Worm (Caenorhabditis elegans) whole organism, young adult: Measurements from ENCODE around the gene F42H10.2.

Experiments used
- B0035.1 ChIP-seq: sonication (generic microtip); optimal IDR thresholded peaks from 2 replicates; lab custom pipeline; 2016; ENCODE audit warnings: missing genetic modification characterization, mild to moderate bottlenecking, missing compliant biosample characterization, missing genotype, missing genetic modification reagents
- C17E4.6 ChIP-seq: fragments of 200-800 bp; sonication (Bioruptor generic); IDR thresholded peaks from 2 replicates; pipeline ENCODE4 v1.3.6; 2022; ENCODE audit warnings: missing genetic modification reagents, missing genetic modification characterization, missing compliant biosample characterization
- Y53G8AR.9 ChIP-seq: fragments of 200-800 bp; sonication (Bioruptor generic); conservative IDR thresholded peaks from 2 replicates; pipeline ENCODE4 v1.3.6; 2022; ENCODE audit warnings: missing genetic modification reagents, missing genetic modification characterization, missing compliant biosample characterization
- Y95B8A.8 ChIP-seq: fragments of 200-800 bp; sonication (Bioruptor generic); IDR thresholded peaks from 2 replicates; pipeline ENCODE4 v1.3.6; 2022; ENCODE audit warnings: missing genetic modification reagents, missing genetic modification characterization, missing compliant biosample characterization
- attf-6 ChIP-seq: fragments of 200-800 bp; sonication (Bioruptor generic); IDR thresholded peaks from 2 replicates; pipeline ENCODE4 v1.3.6; 2022; ENCODE audit warnings: missing genetic modification reagents, missing genetic modification characterization, missing compliant biosample characterization
- cebp-1 ChIP-seq, 2 experiments: fragments of 200-800 bp in 1 of 2; sonication (Bioruptor generic) in 1 of 2; sonication (generic microtip) in 1 of 2; IDR thresholded peaks in 1 of 2; optimal IDR thresholded peaks in 1 of 2; 2 replicates each; pipeline versions ENCODE4 v1.3.6 to Lab custom; 2017 to 2022; ENCODE audit warnings: missing compliant biosample characterization in 2 of 2, missing genetic modification characterization in 2 of 2, mild to moderate bottlenecking in 1 of 2, missing genetic modification reagents in 1 of 2, moderate library complexity in 1 of 2
- ceh-40 ChIP-seq: fragments of 200-800 bp; sonication (Bioruptor generic); IDR thresholded peaks from 2 replicates; pipeline ENCODE4 v1.3.6; 2022; ENCODE audit warnings: missing genetic modification characterization, missing compliant biosample characterization
- dox-1 ChIP-seq: fragments of 200-800 bp; sonication (Bioruptor generic); IDR thresholded peaks from 2 replicates; pipeline ENCODE4 v1.3.6; 2022; ENCODE audit warnings: missing genetic modification reagents, missing genetic modification characterization, missing compliant biosample characterization
- egl-44 ChIP-seq: fragments of 200-800 bp; sonication (Bioruptor generic); IDR thresholded peaks from 2 replicates; pipeline ENCODE4 v1.3.6; 2022; ENCODE audit warnings: missing genetic modification reagents, missing genetic modification characterization, missing compliant biosample characterization
- ekl-4 ChIP-seq: fragments of 200-800 bp; sonication (Bioruptor generic); IDR thresholded peaks from 2 replicates; pipeline ENCODE4 v1.3.6; 2022; ENCODE audit warnings: missing genetic modification reagents, missing genetic modification characterization, missing compliant biosample characterization
- ets-4 ChIP-seq: fragments of 200-800 bp; sonication (Bioruptor generic); optimal IDR thresholded peaks from 2 replicates; lab custom pipeline; 2018; ENCODE audit warnings: mild to moderate bottlenecking, missing genetic modification characterization, missing compliant biosample characterization
- him-1 ChIP-seq: sonication (generic microtip); optimal IDR thresholded peaks from 2 replicates; lab custom pipeline; 2016; ENCODE audit warnings: missing genotype, missing genetic modification reagents, missing genetic modification characterization, missing compliant biosample characterization
- hlh-26 ChIP-seq: fragments of 200-800 bp; sonication (Bioruptor generic); conservative IDR thresholded peaks from 2 replicates; pipeline ENCODE4 v1.3.6; 2022; ENCODE audit warnings: missing genetic modification reagents, missing genetic modification characterization, missing compliant biosample characterization
- hmg-1.2 ChIP-seq: fragments of 200-800 bp; sonication (Bioruptor generic); IDR thresholded peaks from 2 replicates; pipeline ENCODE4 v1.3.6; 2022; ENCODE audit warnings: missing genetic modification reagents, missing genetic modification characterization, missing compliant biosample characterization
- hmg-20 ChIP-seq: fragments of 200-800 bp; sonication (Bioruptor generic); IDR thresholded peaks from 2 replicates; pipeline ENCODE4 v1.3.6; 2022; ENCODE audit warnings: missing genetic modification reagents, missing genetic modification characterization, missing compliant biosample characterization
- let-526 ChIP-seq: fragments of 200-800 bp; sonication (Bioruptor generic); IDR thresholded peaks from 2 replicates; pipeline ENCODE4 v1.3.6; 2022; ENCODE audit warnings: missing genetic modification reagents, missing genetic modification characterization, missing compliant biosample characterization
- let-607 ChIP-seq, 2 experiments: fragments of 200-800 bp in 1 of 2; sonication (Bioruptor generic) in 1 of 2; sonication (generic microtip) in 1 of 2; optimal IDR thresholded peaks; 2 replicates each; lab custom pipeline; 2016 to 2018; ENCODE audit warnings: mild to moderate bottlenecking in 2 of 2, missing compliant biosample characterization in 2 of 2, missing genetic modification characterization in 2 of 2, moderate library complexity in 2 of 2, missing genotype in 1 of 2
- lin-26 ChIP-seq: fragments of 200-800 bp; sonication (Bioruptor generic); IDR thresholded peaks from 2 replicates; pipeline ENCODE4 v1.3.6; 2022; ENCODE audit warnings: missing genetic modification reagents, missing genetic modification characterization, missing compliant biosample characterization
- lsl-1 ChIP-seq: fragments of 200-800 bp; sonication (Bioruptor generic); optimal IDR thresholded peaks from 2 replicates; lab custom pipeline; 2018; ENCODE audit warnings: mild to moderate bottlenecking, missing genetic modification characterization, moderate library complexity, missing compliant biosample characterization
- madf-6 ChIP-seq: fragments of 200-800 bp; sonication (Bioruptor generic); IDR thresholded peaks from 2 replicates; pipeline ENCODE4 v1.3.6; 2022; ENCODE audit warnings: missing genetic modification reagents, missing genetic modification characterization, missing compliant biosample characterization
- madf-8 ChIP-seq: fragments of 200-800 bp; sonication (Bioruptor generic); conservative IDR thresholded peaks from 2 replicates; pipeline ENCODE4 v1.3.6; 2022; ENCODE audit warnings: missing genetic modification reagents, missing genetic modification characterization, missing compliant biosample characterization
- mcd-1 ChIP-seq: fragments of 200-800 bp; sonication (Bioruptor generic); IDR thresholded peaks from 2 replicates; pipeline ENCODE4 v1.3.6; 2022; ENCODE audit warnings: missing genetic modification reagents, missing genetic modification characterization, missing compliant biosample characterization
- mxl-1 ChIP-seq: sonication (generic microtip); optimal IDR thresholded peaks from 2 replicates; lab custom pipeline; 2016; ENCODE audit warnings: missing genetic modification characterization, missing compliant biosample characterization
- pbrm-1 ChIP-seq: fragments of 200-800 bp; sonication (Bioruptor generic); IDR thresholded peaks from 2 replicates; pipeline ENCODE4 v1.3.6; 2022; ENCODE audit warnings: missing genetic modification reagents, missing genetic modification characterization, missing compliant biosample characterization
- pha-4 ChIP-seq: fragments of 150-350 bp; sonication (generic microtip); optimal IDR thresholded peaks from 2 replicates; lab custom pipeline; 2014; ENCODE audit warnings: missing biosample characterization, missing genetic modification reagents, missing genetic modification characterization
- rec-8 ChIP-seq, 2 experiments: sonication (generic microtip); optimal IDR thresholded peaks; 2 replicates each; lab custom pipeline; 2016; ENCODE audit warnings: mild to moderate bottlenecking in 2 of 2, missing genetic modification characterization in 2 of 2, missing genetic modification reagents in 2 of 2, missing genotype in 2 of 2, missing biosample characterization in 1 of 2, missing compliant biosample characterization in 1 of 2, moderate library complexity in 1 of 2
- sea-2 ChIP-seq: fragments of 200-800 bp; sonication (Bioruptor generic); IDR thresholded peaks from 2 replicates; pipeline ENCODE4 v1.3.6; 2022; ENCODE audit warnings: missing genetic modification characterization, missing compliant biosample characterization
- snpc-1.3 ChIP-seq: sonication (generic microtip); optimal IDR thresholded peaks from 2 replicates; lab custom pipeline; 2017; ENCODE audit warnings: missing genetic modification characterization, mild to moderate bottlenecking, missing compliant biosample characterization, antibody characterized with exemption, moderate library complexity, missing genotype, missing genetic modification reagents; ENCODE audit not compliant: insufficient read depth
- snpc-3.4 ChIP-seq: sonication (generic microtip); optimal IDR thresholded peaks from 2 replicates; lab custom pipeline; 2017; ENCODE audit warnings: missing genetic modification characterization, mild to moderate bottlenecking, missing compliant biosample characterization, antibody characterized with exemption, moderate library complexity, missing genotype, missing genetic modification reagents
- snpc-4 ChIP-seq, 5 experiments: fragments of 150-350 bp in 1 of 5; sonication (generic microtip) in 4 of 5; optimal IDR thresholded peaks; 2 replicates each; lab custom pipeline; 2014 to 2018; ENCODE audit warnings: missing genetic modification characterization in 5 of 5, missing biosample characterization in 3 of 5, antibody characterized with exemption in 2 of 5, mild to moderate bottlenecking in 2 of 5, missing compliant biosample characterization in 2 of 5, missing genotype in 2 of 5, moderate library complexity in 2 of 5, missing genetic modification reagents in 1 of 5
- sptf-2 ChIP-seq: fragments of 200-800 bp; sonication (Bioruptor generic); optimal IDR thresholded peaks from 2 replicates; lab custom pipeline; 2018; ENCODE audit warnings: mild to moderate bottlenecking, missing genetic modification characterization, missing compliant biosample characterization
- ztf-18 ChIP-seq: sonication (generic microtip); optimal IDR thresholded peaks from 2 replicates; lab custom pipeline; 2016; ENCODE audit warnings: missing genotype, mild to moderate bottlenecking, missing genetic modification characterization, missing compliant biosample characterization
- ztf-25 ChIP-seq: fragments of 200-800 bp; sonication (Bioruptor generic); IDR thresholded peaks from 2 replicates; pipeline ENCODE4 v1.3.6; 2022; ENCODE audit warnings: missing genetic modification reagents, missing genetic modification characterization, missing compliant biosample characterization

Gene F42H10.2

DNA sequence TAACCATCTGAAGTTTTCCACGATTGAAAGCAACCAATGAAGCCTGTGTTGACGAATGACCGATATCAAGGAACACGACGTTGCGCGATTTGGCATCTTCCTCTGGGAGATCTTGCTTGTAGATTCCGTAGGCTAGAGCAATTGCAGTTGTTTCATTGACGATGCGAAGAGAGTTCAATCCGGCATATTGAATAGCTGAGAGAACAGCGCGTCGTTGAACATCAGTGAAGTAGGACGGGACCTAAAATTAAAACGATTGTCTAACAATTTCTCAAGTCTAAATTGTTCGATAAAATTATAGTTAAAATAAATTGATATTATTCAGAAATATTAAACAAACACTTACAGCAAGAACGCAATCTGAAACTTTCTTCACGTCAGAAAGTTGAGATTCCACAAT is 44.4 kb upstream of the F42H10.2 start (continued):
- TF ChIP-seq Y53G8AR.9 (GFP tag; lab: Robert Waterston, UW) (peak; percentile 70), ztf-25 (GFP tag; lab: Robert Waterston, UW) (no peak), madf-6 (0 out of 2 replicates have a peak, but pooled peaks have one; percentile 51), Y95B8A.8 (no peak), dox-1 (no peak), egl-44 (0 out of 2 replicates have a peak, but pooled peaks have one; percentile 18), him-1 (tag; lab: Kevin White, UChicago) (no peak), mxl-1 (tag; lab: Kevin White, UChicago) (no peak), pbrm-1 (GFP tag; lab: Robert Waterston, UW) (no peak), lsl-1 (no peak), attf-6 (GFP tag; lab: Robert Waterston, UW) (no peak), let-526 (GFP tag; lab: Robert Waterston, UW) (no peak)

DNA sequence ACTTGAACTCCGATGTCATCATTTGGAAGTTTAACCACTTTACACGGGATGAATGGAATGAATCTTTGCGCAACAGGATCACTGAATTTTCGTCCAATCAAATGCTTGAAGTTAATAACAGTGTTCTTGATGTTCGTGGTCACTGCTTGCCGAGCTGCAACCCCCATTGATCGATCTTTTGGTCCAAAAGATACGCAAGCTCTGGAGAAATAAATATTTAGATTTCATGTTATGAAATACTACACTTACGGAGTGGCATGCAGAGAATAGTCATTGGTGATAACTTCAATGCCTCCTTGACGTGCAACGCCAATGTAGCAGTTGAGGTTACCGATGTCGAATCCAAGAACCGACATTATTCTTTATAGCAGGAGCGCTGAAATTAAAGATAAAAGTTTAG is 43.9 kb upstream of the F42H10.2 start, which contains the start of gene hsp-110:
hsp-110 (minus strand) TSS at position 376 of the 400 bp plus-strand sequence.
- TF ChIP-seq rec-8 (tag; optimal IDR thresholded peaks at IDR 0.05; lab: Kevin White, UChicago): no peak
- TF ChIP-seq sea-2 (GFP tag; lab: Robert Waterston, UW): no peak
- TF ChIP-seq hmg-20: no peak
- TF ChIP-seq cebp-1 (GFP tag; IDR thresholded peaks at IDR 0.05; lab: Robert Waterston, UW): no peak
- TF ChIP-seq cebp-1 (tag; optimal IDR thresholded peaks at IDR 0.05; lab: Kevin White, UChicago): no peak
- TF ChIP-seq snpc-3.4: no peak
- TF ChIP-seq ets-4 (GFP tag; lab: Kevin White, UChicago): no peak
- no peak for TF ChIP-seq snpc-4 (GFP tag; optimal IDR thresholded peaks at IDR 0.05; lab: Kevin White, UChicago)
- TF ChIP-seq snpc-4 (tag; optimal IDR thresholded peaks at IDR 0.05; lab: Kevin White, UChicago): peak in 1 of 4 experiments; percentile 18
- peak; percentile 82; the same call in 1 of the 2 replicates for TF ChIP-seq dox-1
- no peak for TF ChIP-seq madf-8 (GFP tag; lab: Robert Waterston, UW)
- TF ChIP-seq ztf-25 (GFP tag; lab: Robert Waterston, UW): peak; percentile 18; the same call in 1 of the 2 replicates
- no peak for TF ChIP-seq hlh-26 (GFP tag; lab: Robert Waterston, UW)
- peak; percentile 24 for TF ChIP-seq ztf-18 (tag; lab: Kevin White, UChicago)
- peak; percentile 75 for TF ChIP-seq sptf-2 (GFP tag; lab: Kevin White, UChicago)
- no peak for TF ChIP-seq C17E4.6 (GFP tag; lab: Robert Waterston, UW)
- no peak for TF ChIP-seq B0035.1 (tag; lab: Kevin White, UChicago)
- 0 out of 2 replicates have a peak, but pooled peaks have one; percentile 12 for TF ChIP-seq pbrm-1 (GFP tag; lab: Robert Waterston, UW)
- no peak for TF ChIP-seq pha-4 (tag; lab: Kevin White, UChicago)
- TF ChIP-seq hmg-1.2 (GFP tag; lab: Robert Waterston, UW): no peak
- TF ChIP-seq ekl-4 (GFP tag; lab: Robert Waterston, UW): no peak; the same call in 1 of the 2 replicates
- no peak for TF ChIP-seq mcd-1 (GFP tag; lab: Robert Waterston, UW)
- TF ChIP-seq let-607 (tag; optimal IDR thresholded peaks at IDR 0.05; lab: Kevin White, UChicago): no peak
- peak; percentile 44; the same call in 1 of the 2 replicates for TF ChIP-seq ceh-40 (GFP tag; lab: Robert Waterston, UW)
- no peak for TF ChIP-seq snpc-1.3 (tag; lab: Kevin White, UChicago)
- no peak for TF ChIP-seq let-526 (GFP tag; lab: Robert Waterston, UW)
- TF ChIP-seq lin-26 (GFP tag; lab: Robert Waterston, UW): peak; percentile 67
